Fruit fly (Drosophila melanogaster) whole organism, embryonic: ENCODE data around the gene Adsl.

ENCODE experiments used
- Ada2b ChIP-seq: fragments of 200-800 bp; sonication (Bioruptor generic); IDR thresholded peaks from 2 replicates; pipeline ENCODE4 v1.3.6; 2022; ENCODE audit warnings: missing biosample characterization, missing genetic modification characterization
- Adf1 ChIP-seq: fragments of 200-800 bp; sonication (Bioruptor generic); IDR thresholded peaks from 2 replicates; pipeline ENCODE4 v1.3.6; 2022; ENCODE audit warnings: missing biosample characterization, missing genetic modification characterization
- Aef1 ChIP-seq: fragments of 200-800 bp; sonication (Bioruptor generic); IDR thresholded peaks from 3 replicates; pipeline ENCODE4 v1.3.6; 2022; ENCODE audit warnings: missing biosample characterization, missing genetic modification characterization
- Awh ChIP-seq: fragments of 200-800 bp; sonication (Bioruptor generic); IDR thresholded peaks from 2 replicates; pipeline ENCODE4, ENCODE4 v1.3.6; 2022; ENCODE audit warnings: missing biosample characterization, missing genetic modification characterization
- Bgb ChIP-seq: fragments of 200-800 bp; sonication (Bioruptor generic); IDR thresholded peaks from 2 replicates; pipeline ENCODE4 v1.3.6; 2022; ENCODE audit warnings: missing biosample characterization, missing genetic modification characterization; ENCODE audit not compliant: partially characterized antibody
- CG11085 ChIP-seq: fragments of 200-800 bp; sonication (Bioruptor generic); IDR thresholded peaks from 2 replicates; pipeline ENCODE4 v1.3.6; 2022; ENCODE audit warnings: missing biosample characterization, missing genetic modification characterization
- CG11398 ChIP-seq: fragments of 200-800 bp; sonication (Bioruptor generic); optimal IDR thresholded peaks from 2 replicates; lab custom pipeline; 2016; ENCODE audit warnings: missing biosample characterization, missing genetic modification characterization
- CG12155 ChIP-seq: fragments of 200-800 bp; sonication (Bioruptor generic); optimal IDR thresholded peaks from 3 replicates; lab custom pipeline; 2016; ENCODE audit warnings: missing biosample characterization, missing genetic modification characterization
- CG13296 ChIP-seq: fragments of 200-800 bp; sonication (Bioruptor generic); optimal IDR thresholded peaks from 3 replicates; lab custom pipeline; 2018; ENCODE audit warnings: missing biosample characterization, mild to moderate bottlenecking, missing genetic modification characterization
- CG15514 ChIP-seq: fragments of 200-800 bp; sonication (Bioruptor generic); optimal IDR thresholded peaks from 3 replicates; lab custom pipeline; 2017; ENCODE audit warnings: missing biosample characterization, missing genetic modification characterization, mild to moderate bottlenecking, moderate library complexity, missing genetic modification reagents
- CG16779 ChIP-seq: fragments of 200-800 bp; sonication (Bioruptor generic); IDR thresholded peaks from 2 replicates; pipeline ENCODE4 v1.3.6; 2022; ENCODE audit warnings: missing biosample characterization, missing genetic modification characterization
- CG17612 ChIP-seq: fragments of 200-800 bp; sonication (Bioruptor generic); IDR thresholded peaks from 2 replicates; pipeline ENCODE4 v1.3.6; 2022; ENCODE audit warnings: missing biosample characterization, missing genetic modification characterization
- CG18476 ChIP-seq: fragments of 200-800 bp; sonication (Bioruptor generic); optimal IDR thresholded peaks from 2 replicates; lab custom pipeline; 2016; ENCODE audit warnings: missing biosample characterization, mild to moderate bottlenecking, missing genetic modification characterization
- CG2120 ChIP-seq: fragments of 200-800 bp; sonication (Bioruptor generic); optimal IDR thresholded peaks from 3 replicates; lab custom pipeline; 2016; ENCODE audit warnings: missing biosample characterization, missing genetic modification characterization
- CG2678 ChIP-seq: fragments of 200-800 bp; sonication (Bioruptor generic); optimal IDR thresholded peaks from 3 replicates; lab custom pipeline; 2019; ENCODE audit warnings: missing biosample characterization, mild to moderate bottlenecking, missing genetic modification characterization, moderate library complexity
- CG31388 ChIP-seq: fragments of 200-800 bp; sonication (Bioruptor generic); optimal IDR thresholded peaks from 2 replicates; lab custom pipeline; 2016; ENCODE audit warnings: missing biosample characterization, missing genetic modification characterization
- CG3163 ChIP-seq: fragments of 200-800 bp; sonication (Bioruptor generic); optimal IDR thresholded peaks from 3 replicates; lab custom pipeline; 2016; ENCODE audit warnings: missing biosample characterization, missing genetic modification characterization
- CG4404 ChIP-seq: fragments of 200-800 bp; sonication (Bioruptor generic); IDR thresholded peaks from 2 replicates; pipeline ENCODE4 v1.3.6; 2022; ENCODE audit warnings: missing biosample characterization, missing genetic modification characterization
- CG8281 ChIP-seq: fragments of 200-800 bp; sonication (Bioruptor generic); optimal IDR thresholded peaks from 2 replicates; lab custom pipeline; 2018; ENCODE audit warnings: missing biosample characterization, mild to moderate bottlenecking, missing genetic modification characterization, moderate library complexity
- Doc2 ChIP-seq: fragments of 200-800 bp; sonication (Bioruptor generic); IDR thresholded peaks from 2 replicates; pipeline ENCODE4 v1.3.6; 2022; ENCODE audit warnings: missing biosample characterization, missing genetic modification characterization
- Fer2 ChIP-seq: fragments of 200-800 bp; sonication (Bioruptor generic); optimal IDR thresholded peaks from 2 replicates; lab custom pipeline; 2018; ENCODE audit warnings: missing biosample characterization, mild to moderate bottlenecking, missing genetic modification characterization, moderate library complexity
- GATAe ChIP-seq: fragments of 200-800 bp; sonication (Bioruptor generic); conservative IDR thresholded peaks from 2 replicates; pipeline ENCODE4 v1.3.6; 2022; ENCODE audit warnings: missing biosample characterization, missing genetic modification characterization
- HLH3B ChIP-seq: fragments of 200-800 bp; sonication (Bioruptor generic); IDR thresholded peaks from 2 replicates; pipeline ENCODE4 v1.3.6; 2022; ENCODE audit warnings: missing biosample characterization, missing genetic modification characterization
- Pdp1 ChIP-seq, 2 experiments: fragments of 200-800 bp; sonication (Bioruptor generic); optimal IDR thresholded peaks; 3 replicates each; lab custom pipeline; 2016; ENCODE audit warnings: missing biosample characterization in 2 of 2, missing genetic modification characterization in 2 of 2, mild to moderate bottlenecking in 1 of 2, moderate library complexity in 1 of 2
- Rfx ChIP-seq: fragments of 200-800 bp; sonication (Bioruptor generic); IDR thresholded peaks from 2 replicates; pipeline ENCODE4 v1.3.6; 2022; ENCODE audit warnings: missing biosample characterization, missing genetic modification characterization
- Sox102F ChIP-seq: fragments of 200-800 bp; sonication (Bioruptor generic); optimal IDR thresholded peaks from 2 replicates; lab custom pipeline; 2018; ENCODE audit warnings: missing biosample characterization, mild to moderate bottlenecking, missing genetic modification characterization, moderate library complexity
- al ChIP-seq: fragments of 200-800 bp; sonication (Bioruptor generic); IDR thresholded peaks from 2 replicates; pipeline ENCODE4 v1.3.6; 2022; ENCODE audit warnings: missing biosample characterization, missing genetic modification characterization
- ap ChIP-seq: fragments of 200-800 bp; sonication (Bioruptor generic); IDR thresholded peaks from 2 replicates; pipeline ENCODE4 v1.3.6; 2022; ENCODE audit warnings: missing biosample characterization, missing genetic modification characterization
- btn ChIP-seq: fragments of 200-800 bp; sonication (Bioruptor generic); optimal IDR thresholded peaks from 2 replicates; lab custom pipeline; 2016; ENCODE audit warnings: missing biosample characterization, missing genetic modification characterization
- cato ChIP-seq: fragments of 200-800 bp; sonication (Bioruptor generic); optimal IDR thresholded peaks from 2 replicates; lab custom pipeline; 2016; ENCODE audit warnings: missing biosample characterization, missing genetic modification characterization, borderline replicate concordance
- chinmo ChIP-seq: fragments of 200-800 bp; sonication (Bioruptor generic); IDR thresholded peaks from 4 replicates; pipeline ENCODE4 v1.3.6; 2022; ENCODE audit warnings: missing biosample characterization, missing genetic modification characterization; ENCODE audit not compliant: partially characterized antibody
- cwo ChIP-seq: fragments of 200-800 bp; sonication (Bioruptor generic); optimal IDR thresholded peaks from 3 replicates; lab custom pipeline; 2017; ENCODE audit warnings: missing biosample characterization, missing genetic modification characterization, mild to moderate bottlenecking, moderate library complexity, missing genetic modification reagents
- da ChIP-seq: fragments of 200-800 bp; sonication (Bioruptor generic); optimal IDR thresholded peaks from 2 replicates; lab custom pipeline; 2016; ENCODE audit warnings: missing biosample characterization, missing genetic modification characterization
- dpn ChIP-seq, 2 experiments: fragments of 200-800 bp; sonication (Bioruptor generic); optimal IDR thresholded peaks; 3 replicates each; lab custom pipeline; 2016; ENCODE audit warnings: missing biosample characterization in 2 of 2, missing genetic modification characterization in 2 of 2
- esg ChIP-seq: fragments of 200-800 bp; sonication (Bioruptor generic); conservative IDR thresholded peaks from 2 replicates; pipeline ENCODE4 v1.3.6; 2022; ENCODE audit warnings: missing biosample characterization, missing genetic modification characterization
- ewg ChIP-seq: fragments of 200-800 bp; sonication (Bioruptor generic); optimal IDR thresholded peaks from 3 replicates; lab custom pipeline; 2017; ENCODE audit warnings: mild to moderate bottlenecking, missing biosample characterization, missing genetic modification reagents, missing genetic modification characterization
- gcm2 ChIP-seq: fragments of 200-800 bp; sonication (Bioruptor generic); optimal IDR thresholded peaks from 2 replicates; lab custom pipeline; 2016; ENCODE audit warnings: missing biosample characterization, missing genetic modification characterization
- lbe ChIP-seq: fragments of 200-800 bp; sonication (Bioruptor generic); optimal IDR thresholded peaks from 2 replicates; lab custom pipeline; 2016; ENCODE audit warnings: missing biosample characterization, mild to moderate bottlenecking, missing genetic modification characterization
- mirr ChIP-seq: fragments of 200-800 bp; sonication (Bioruptor generic); optimal IDR thresholded peaks from 3 replicates; lab custom pipeline; 2018; ENCODE audit warnings: missing biosample characterization, mild to moderate bottlenecking, missing genetic modification characterization
- nom ChIP-seq: fragments of 200-800 bp; sonication (Bioruptor generic); optimal IDR thresholded peaks from 2 replicates; lab custom pipeline; 2017; ENCODE audit warnings: missing biosample characterization, missing genetic modification characterization, mild to moderate bottlenecking, moderate library complexity, missing genetic modification reagents
- org-1 ChIP-seq: fragments of 200-800 bp; sonication (Bioruptor generic); optimal IDR thresholded peaks from 2 replicates; lab custom pipeline; 2017; ENCODE audit warnings: missing biosample characterization, missing genetic modification characterization
- psq ChIP-seq: fragments of 200-800 bp; sonication (Bioruptor generic); optimal IDR thresholded peaks from 2 replicates; lab custom pipeline; 2017; ENCODE audit warnings: missing biosample characterization, missing genetic modification characterization
- repo ChIP-seq: fragments of 200-800 bp; sonication (Bioruptor generic); optimal IDR thresholded peaks from 2 replicates; lab custom pipeline; 2016; ENCODE audit warnings: missing biosample characterization, missing genetic modification characterization
- schlank ChIP-seq: fragments of 200-800 bp; sonication (Bioruptor generic); optimal IDR thresholded peaks from 2 replicates; lab custom pipeline; 2018; ENCODE audit warnings: missing biosample characterization, mild to moderate bottlenecking, missing genetic modification characterization
- sob ChIP-seq: fragments of 200-800 bp; sonication (Bioruptor generic); IDR thresholded peaks from 2 replicates; pipeline ENCODE4 v1.3.6; 2022; ENCODE audit warnings: missing biosample characterization, missing genetic modification characterization
- sug ChIP-seq: fragments of 200-800 bp; optimal IDR thresholded peaks from 2 replicates; lab custom pipeline; 2019; ENCODE audit warnings: missing biosample characterization, mild to moderate bottlenecking, missing genetic modification characterization, moderate library complexity
- tin ChIP-seq: fragments of 200-800 bp; sonication (Bioruptor generic); optimal IDR thresholded peaks from 3 replicates; lab custom pipeline; 2016; ENCODE audit warnings: missing biosample characterization, missing genetic modification characterization
- toy ChIP-seq: fragments of 200-800 bp; sonication (Bioruptor generic); IDR thresholded peaks from 2 replicates; pipeline ENCODE4 v1.3.6; 2022; ENCODE audit warnings: missing biosample characterization, missing genetic modification characterization
- trem ChIP-seq: fragments of 200-800 bp; optimal IDR thresholded peaks from 3 replicates; lab custom pipeline; 2019; ENCODE audit warnings: missing biosample characterization, mild to moderate bottlenecking, missing genetic modification characterization, moderate library complexity
- zfh1 ChIP-seq: fragments of 200-800 bp; sonication (Bioruptor generic); IDR thresholded peaks from 3 replicates; pipeline ENCODE4 v1.3.6; 2022; ENCODE audit warnings: missing biosample characterization, missing genetic modification characterization

Gene Adsl

dm6 chr3R:17053415-17054177, 32.7 kb upstream of the Adsl start, which contains the start of gene Dad (continued):
- TF ChIP-seq CG16779 (no peak), Bgb (GFP tag; lab: Robert Waterston, UW) (peak; percentile 43), sug (tag; lab: Kevin White, UChicago) (no peak), esg (GFP tag; lab: Robert Waterston, UW) (no peak), toy (GFP tag; lab: Robert Waterston, UW) (no peak), CG3163 (GFP tag; lab: Kevin White, UChicago) (peak; percentile 34), CG2678 (tag; lab: Kevin White, UChicago) (peak; percentile 25), sob (GFP tag; lab: Robert Waterston, UW) (no peak), nom (GFP tag; lab: Kevin White, UChicago) (peak; percentile 69), lbe (peak; percentile 42), cwo (GFP tag; lab: Kevin White, UChicago) (no peak), tin (GFP tag; lab: Kevin White, UChicago) (no peak), mirr (peak; percentile 3), Rfx (peak; percentile 19; the same call in 1 of the 2 replicates), Ada2b (GFP tag; lab: Robert Waterston, UW) (no peak), CG18476 (GFP tag; lab: Kevin White, UChicago) (no peak), ap (GFP tag; lab: Robert Waterston, UW) (no peak), org-1 (GFP tag; lab: Kevin White, UChicago) (no peak), CG11398 (no peak), repo (GFP tag; lab: Kevin White, UChicago) (no peak), Fer2 (no peak), Awh (GFP tag; lab: Robert Waterston, UW) (no peak), schlank (tag; lab: Kevin White, UChicago) (no peak), CG2120 (GFP tag; lab: Kevin White, UChicago) (peak; percentile 18), Aef1 (GFP tag; lab: Robert Waterston, UW) (no peak), CG31388 (GFP tag; lab: Kevin White, UChicago) (no peak), al (GFP tag; lab: Robert Waterston, UW) (no peak), Adf1 (GFP tag; lab: Robert Waterston, UW) (peak; percentile 9; the same call in 1 of the 2 replicates), Sox102F (no peak), CG17612 (GFP tag; lab: Robert Waterston, UW) (no peak), trem (tag; lab: Kevin White, UChicago) (no peak), btn (GFP tag; lab: Kevin White, UChicago) (no peak), chinmo (0 out of 4 replicates have a peak, but pooled peaks have one; percentile 25), CG15514 (GFP tag; lab: Kevin White, UChicago) (peak; percentile 24), psq (GFP tag; lab: Kevin White, UChicago) (no peak), CG12155 (GFP tag; lab: Kevin White, UChicago) (no peak), CG4404 (GFP tag; lab: Robert Waterston, UW) (no peak), ewg (GFP tag; lab: Kevin White, UChicago) (peak; percentile 99), cato (GFP tag; lab: Kevin White, UChicago) (no peak), da (GFP tag; lab: Kevin White, UChicago) (no peak), zfh1 (GFP tag; lab: Robert Waterston, UW) (0 out of 3 replicates have a peak, but pooled peaks have one; percentile 23), HLH3B (0 out of 2 replicates have a peak, but pooled peaks have one; percentile 8), GATAe (GFP tag; lab: Robert Waterston, UW) (no peak), dpn (GFP tag; optimal IDR thresholded peaks at IDR 0.05; lab: Kevin White, UChicago) (no peak), CG13296 (GFP tag; lab: Kevin White, UChicago) (peak; percentile 29), CG8281 (tag; lab: Kevin White, UChicago) (peak; percentile 32), Doc2 (GFP tag; lab: Robert Waterston, UW) (no peak), Pdp1 (GFP tag; optimal IDR thresholded peaks at IDR 0.05; lab: Kevin White, UChicago) (no peak), CG11085 (GFP tag; lab: Robert Waterston, UW) (no peak), gcm2 (no peak)
